Fruit fly (Drosophila melanogaster) S2 (cell line): ENCODE data around the gene Klp98A.

Experiments used
- CG8478 ChIP-seq: fragments of >200 bp; optimal IDR thresholded peaks from 2 replicates; lab custom pipeline; 2018
- CTCF ChIP-seq, 2 experiments: fragments of >200 bp; optimal IDR thresholded peaks; 2 replicates each; lab custom pipeline; 2018

DNA sequence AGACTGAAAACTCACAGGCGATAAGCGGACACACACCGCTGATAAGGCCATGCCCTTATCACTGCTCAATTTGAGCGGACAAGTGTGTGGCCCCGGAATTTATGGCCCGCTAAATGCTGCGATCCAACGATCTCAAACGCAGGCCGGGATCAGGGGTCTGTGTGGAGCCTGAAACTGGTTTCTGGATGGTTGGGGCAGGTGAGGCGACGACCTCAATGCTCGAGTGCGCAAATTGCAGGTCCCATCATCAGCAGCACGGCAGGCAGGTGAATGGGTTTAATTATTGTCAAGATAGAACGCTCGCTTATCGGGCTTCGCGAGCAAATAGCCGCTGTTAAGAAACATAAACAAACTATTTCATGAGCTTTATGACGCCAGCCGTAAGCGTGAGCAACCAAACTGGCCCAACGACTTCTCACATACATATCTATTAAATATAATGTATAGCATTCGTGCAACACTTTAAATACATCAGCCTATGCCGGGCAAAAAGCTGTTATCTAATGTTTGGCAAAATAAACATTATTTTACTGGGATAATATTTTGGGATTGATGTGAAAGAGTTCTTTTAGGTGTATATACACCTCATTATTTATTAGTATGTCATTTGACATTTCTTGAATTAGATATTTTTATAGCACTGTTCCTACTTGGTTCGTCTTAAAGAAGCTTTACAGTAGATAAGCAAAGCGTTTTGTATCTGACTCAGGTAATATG lies 46.7 kb upstream of the Klp98A start:
- TF ChIP-seq CG8478 = no peak
- TF ChIP-seq CTCF (optimal IDR thresholded peaks at IDR 0.05; lab: Kevin White, UChicago) = no peak
